Worm (Caenorhabditis elegans): ENCODE measurements around the gene C33H5.13.

C33H5.13 gene

DNA sequence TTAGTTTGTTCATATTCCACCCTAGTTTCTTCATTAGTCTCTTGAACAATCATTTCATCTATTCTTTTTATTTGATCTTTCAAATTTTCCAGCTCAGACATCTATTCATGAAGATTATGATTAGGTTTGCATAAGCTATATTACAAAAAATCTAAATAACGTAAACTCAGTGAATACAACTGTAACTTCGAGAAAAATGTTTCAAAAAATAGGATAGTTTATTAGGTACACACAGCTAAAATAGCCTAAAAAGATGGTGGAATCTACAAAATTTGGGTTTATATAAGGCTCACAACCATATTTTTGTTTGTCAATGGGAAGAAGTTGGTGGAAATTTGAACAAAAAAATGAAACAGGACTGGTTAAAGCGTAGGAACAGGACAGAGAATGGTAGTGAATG, 20.6 kb upstream of the C33H5.13 start, which contains the start of gene zgpa-1:
zgpa-1 (minus strand) TSS at position 101 of the 400 bp plus-strand sequence.
- TF ChIP-seq athp-1 (tag; optimal IDR thresholded peaks at IDR 0.05) (no peak), F57A8.1 (GFP tag; optimal IDR thresholded peaks at IDR 0.05) (no peak), mes-4 (tag; optimal IDR thresholded peaks at IDR 0.05) (no peak), fkh-3 (tag; optimal IDR thresholded peaks at IDR 0.05) (no peak), attf-6 (GFP tag; IDR thresholded peaks at IDR 0.05) (no peak), atf-7 (tag; optimal IDR thresholded peaks at IDR 0.05) (no peak), nfya-2 (GFP tag; IDR thresholded peaks at IDR 0.05) (no peak), rec-8 (tag; optimal IDR thresholded peaks at IDR 0.05) (no peak), snpc-4 (GFP tag; optimal IDR thresholded peaks at IDR 0.05) (no peak), snpc-4 (tag; optimal IDR thresholded peaks at IDR 0.05) (no peak), mel-28 (tag; optimal IDR thresholded peaks at IDR 0.05; ENCODE audit: borderline replicate concordance) (no peak), ceh-58 (GFP tag; IDR thresholded peaks at IDR 0.05) (no peak), F10E7.11 (tag; optimal IDR thresholded peaks at IDR 0.05) (no peak), gei-17 (GFP tag; optimal IDR thresholded peaks at IDR 0.05) (no peak), lin-35 (GFP tag; optimal IDR thresholded peaks at IDR 0.05) (no peak), Y79H2A.3 (GFP tag; conservative IDR thresholded peaks at IDR 0.05) (no peak), nhr-179 (tag; optimal IDR thresholded peaks at IDR 0.05) (no peak), nhr-27 (tag; optimal IDR thresholded peaks at IDR 0.05) (no peak), snpc-1.3 (tag; optimal IDR thresholded peaks at IDR 0.05; ENCODE audit: insufficient read depth) (no peak), F23B12.7 (tag; optimal IDR thresholded peaks at IDR 0.05; ENCODE audit: insufficient read depth) (no peak), lin-40 (tag; optimal IDR thresholded peaks at IDR 0.05) (no peak)

- TF ChIP-seq lsy-27 (tag; optimal IDR thresholded peaks at IDR 0.05; ENCODE audit: borderline replicate concordance, insufficient read depth): no peak
- no peak for TF ChIP-seq lin-40 (tag; optimal IDR thresholded peaks at IDR 0.05)
- TF ChIP-seq dox-1 (GFP tag; IDR thresholded peaks at IDR 0.05): no peak
- no peak for TF ChIP-seq ama-1 (optimal IDR thresholded peaks at IDR 0.05)
- no peak for TF ChIP-seq ama-1 (GFP tag; optimal IDR thresholded peaks at IDR 0.05)
- no peak for TF ChIP-seq ceh-40 (GFP tag; IDR thresholded peaks at IDR 0.05)
- TF ChIP-seq sea-2 (GFP tag; IDR thresholded peaks at IDR 0.05): no peak
- no peak for TF ChIP-seq rec-8 (tag; optimal IDR thresholded peaks at IDR 0.05)
- TF ChIP-seq akir-1 (GFP tag; optimal IDR thresholded peaks at IDR 0.05): no peak
- TF ChIP-seq fkh-3 (tag; optimal IDR thresholded peaks at IDR 0.05): no peak
- no peak for TF ChIP-seq ztf-22 (GFP tag; optimal IDR thresholded peaks at IDR 0.05)
- TF ChIP-seq hsf-1 (GFP tag; IDR thresholded peaks at IDR 0.05): no peak
- TF ChIP-seq F10E7.11 (tag; optimal IDR thresholded peaks at IDR 0.05): no peak
- TF ChIP-seq F39B2.1 (GFP tag; IDR thresholded peaks at IDR 0.05): no peak
- no peak for TF ChIP-seq hrde-1 (tag; optimal IDR thresholded peaks at IDR 0.05; ENCODE audit: borderline replicate concordance)
Measured at ce11 chrIV:7808583-7808982, 16.5 kb upstream of the C33H5.13 start, which contains the start of gene C33H5.1. Gene C33H5.1, plus strand, starts transcription at chrIV:7808912.

- TF ChIP-seq ztf-18 (tag; optimal IDR thresholded peaks at IDR 0.05) (no peak), B0019.2 (GFP tag; conservative IDR thresholded peaks at IDR 0.05) (no peak), rec-8 (tag; optimal IDR thresholded peaks at IDR 0.05) (no peak), ets-4 (GFP tag; optimal IDR thresholded peaks at IDR 0.05) (no peak), lir-1 (GFP tag; conservative IDR thresholded peaks at IDR 0.05) (no peak), ztf-6 (GFP tag; IDR thresholded peaks at IDR 0.05) (no peak), nhr-120 (GFP tag; IDR thresholded peaks at IDR 0.05) (no peak)
Measured at ce11 chrIV:7804740-7805139, 12.7 kb upstream of the C33H5.13 start, which contains the start of gene C33H5.2. Gene C33H5.2, plus strand, starts transcription at chrIV:7805040.
